Fruit fly (Drosophila melanogaster) whole organism, prepupa: ENCODE results near the gene c-cup.
A peak's percentile ranks its signal among the peaks of the same experiment; 100 is the strongest.

Experiments used
- Blimp-1 ChIP-seq: fragments of 200-800 bp; sonication (Bioruptor generic); optimal IDR thresholded peaks from 3 replicates; lab custom pipeline; 2017; ENCODE audit warnings: missing biosample characterization, missing genetic modification characterization, mild to moderate bottlenecking, moderate library complexity, missing genetic modification reagents
- CG10631 ChIP-seq: fragments of 200-800 bp; sonication (Bioruptor generic); optimal IDR thresholded peaks from 2 replicates; lab custom pipeline; 2016; ENCODE audit warnings: missing biosample characterization, missing genetic modification characterization
- CG11902 ChIP-seq: fragments of 200-800 bp; sonication (Bioruptor generic); optimal IDR thresholded peaks from 3 replicates; lab custom pipeline; 2016; ENCODE audit warnings: missing biosample characterization, missing genetic modification characterization
- CG15336 ChIP-seq: fragments of 200-800 bp; sonication (Bioruptor generic); IDR thresholded peaks from 2 replicates; pipeline ENCODE4 v1.3.6; 2022; ENCODE audit warnings: missing biosample characterization, missing genetic modification characterization
- CG1621 ChIP-seq: fragments of 200-800 bp; sonication (Bioruptor generic); optimal IDR thresholded peaks from 3 replicates; lab custom pipeline; 2018; ENCODE audit warnings: missing biosample characterization, mild to moderate bottlenecking, missing genetic modification characterization
- CG16779 ChIP-seq: fragments of 200-800 bp; sonication (Bioruptor generic); optimal IDR thresholded peaks from 3 replicates; lab custom pipeline; 2017; ENCODE audit warnings: missing biosample characterization, mild to moderate bottlenecking, missing genetic modification characterization
- CG31627 ChIP-seq: fragments of 200-800 bp; sonication (Bioruptor generic); optimal IDR thresholded peaks from 3 replicates; lab custom pipeline; 2016; ENCODE audit warnings: missing biosample characterization, missing genetic modification characterization
- CG3919 ChIP-seq: fragments of 200-800 bp; sonication (Bioruptor generic); optimal IDR thresholded peaks from 3 replicates; lab custom pipeline; 2016; ENCODE audit warnings: missing biosample characterization, missing genetic modification characterization
- CG4318 ChIP-seq: fragments of 200-800 bp; sonication (Bioruptor generic); optimal IDR thresholded peaks from 3 replicates; lab custom pipeline; 2017; ENCODE audit warnings: missing biosample characterization, mild to moderate bottlenecking, missing genetic modification characterization
- CG6276 ChIP-seq: fragments of 200-800 bp; sonication (Bioruptor generic); optimal IDR thresholded peaks from 2 replicates; lab custom pipeline; 2017; ENCODE audit warnings: missing biosample characterization, mild to moderate bottlenecking, missing genetic modification characterization
- CG6792 ChIP-seq: fragments of 200-800 bp; sonication (Bioruptor generic); optimal IDR thresholded peaks from 3 replicates; lab custom pipeline; 2016; ENCODE audit warnings: missing biosample characterization, missing genetic modification characterization
- CG6808 ChIP-seq: fragments of 200-800 bp; sonication (Bioruptor generic); optimal IDR thresholded peaks from 3 replicates; lab custom pipeline; 2017; ENCODE audit warnings: missing biosample characterization, missing genetic modification characterization, mild to moderate bottlenecking, moderate library complexity, missing genetic modification reagents
- CG6854 ChIP-seq: fragments of 200-800 bp; sonication (Bioruptor generic); optimal IDR thresholded peaks from 2 replicates; lab custom pipeline; 2017; ENCODE audit warnings: missing biosample characterization, mild to moderate bottlenecking, missing genetic modification characterization
- CG7368 ChIP-seq: fragments of 200-800 bp; sonication (Bioruptor generic); optimal IDR thresholded peaks from 3 replicates; lab custom pipeline; 2016; ENCODE audit warnings: missing biosample characterization, missing genetic modification characterization
- CG8632 ChIP-seq: fragments of 200-800 bp; sonication (Bioruptor generic); optimal IDR thresholded peaks from 3 replicates; lab custom pipeline; 2016; ENCODE audit warnings: missing biosample characterization, missing genetic modification characterization
- CG9139 ChIP-seq: fragments of 200-800 bp; sonication (Bioruptor generic); optimal IDR thresholded peaks from 3 replicates; lab custom pipeline; 2017; ENCODE audit warnings: missing biosample characterization, mild to moderate bottlenecking, missing genetic modification characterization
- Eip75B ChIP-seq: fragments of 200-800 bp; sonication (Bioruptor generic); optimal IDR thresholded peaks from 3 replicates; lab custom pipeline; 2016; ENCODE audit warnings: missing biosample characterization, missing genetic modification characterization
- Eip93F ChIP-seq: fragments of 200-800 bp; sonication (Bioruptor generic); optimal IDR thresholded peaks from 2 replicates; lab custom pipeline; 2016; ENCODE audit warnings: missing biosample characterization, mild to moderate bottlenecking, missing genetic modification characterization
- Ets21C ChIP-seq: fragments of 200-800 bp; sonication (Bioruptor generic); optimal IDR thresholded peaks from 3 replicates; lab custom pipeline; 2016; ENCODE audit warnings: missing biosample characterization, missing genetic modification characterization
- Ets96B ChIP-seq: fragments of 200-800 bp; optimal IDR thresholded peaks from 2 replicates; lab custom pipeline; 2019; ENCODE audit warnings: missing biosample characterization, mild to moderate bottlenecking, missing genetic modification characterization, moderate library complexity
- Hr38 ChIP-seq: sonication (Bioruptor generic); optimal IDR thresholded peaks from 2 replicates; lab custom pipeline; 2016; ENCODE audit warnings: missing biosample characterization, missing genetic modification characterization
- Lpt ChIP-seq: fragments of 200-800 bp; sonication (Bioruptor generic); optimal IDR thresholded peaks from 3 replicates; lab custom pipeline; 2016; ENCODE audit warnings: missing biosample characterization, missing genetic modification characterization
- OdsH ChIP-seq: fragments of 200-800 bp; sonication (Bioruptor generic); optimal IDR thresholded peaks from 3 replicates; lab custom pipeline; 2016; ENCODE audit warnings: missing biosample characterization, missing genetic modification characterization
- Smox ChIP-seq: fragments of 200-800 bp; sonication (Bioruptor generic); optimal IDR thresholded peaks from 3 replicates; lab custom pipeline; 2016; ENCODE audit warnings: missing biosample characterization, missing genetic modification characterization
- Sox14 ChIP-seq: fragments of 200-800 bp; sonication (Bioruptor generic); optimal IDR thresholded peaks from 3 replicates; lab custom pipeline; 2016; ENCODE audit warnings: missing biosample characterization, missing genetic modification characterization
- Sox15 ChIP-seq: fragments of 200-800 bp; sonication (Bioruptor generic); optimal IDR thresholded peaks from 3 replicates; lab custom pipeline; 2016; ENCODE audit warnings: missing biosample characterization, missing genetic modification characterization
- achi ChIP-seq: fragments of 200-800 bp; sonication (Bioruptor generic); optimal IDR thresholded peaks from 3 replicates; lab custom pipeline; 2016; ENCODE audit warnings: missing biosample characterization, missing genetic modification characterization
- acj6 ChIP-seq: fragments of 200-800 bp; sonication (Bioruptor generic); optimal IDR thresholded peaks from 3 replicates; lab custom pipeline; 2016; ENCODE audit warnings: missing biosample characterization, missing genetic modification characterization
- cyc ChIP-seq: fragments of 200-800 bp; sonication (Bioruptor generic); optimal IDR thresholded peaks from 3 replicates; lab custom pipeline; 2016; ENCODE audit warnings: missing biosample characterization, missing genetic modification characterization
- dac ChIP-seq: fragments of 200-800 bp; sonication (Bioruptor generic); optimal IDR thresholded peaks from 2 replicates; lab custom pipeline; 2017; ENCODE audit warnings: missing biosample characterization, mild to moderate bottlenecking, missing genetic modification characterization
- dsx ChIP-seq: fragments of 200-800 bp; optimal IDR thresholded peaks from 3 replicates; lab custom pipeline; 2019; ENCODE audit warnings: missing biosample characterization, mild to moderate bottlenecking, missing genetic modification characterization, moderate library complexity; ENCODE audit not compliant: poor library complexity, severe bottlenecking
- eg ChIP-seq: fragments of 200-800 bp; sonication (Bioruptor generic); IDR thresholded peaks from 3 replicates; pipeline ENCODE4 v1.3.6; 2022; ENCODE audit warnings: missing biosample characterization, missing genetic modification characterization
- esn ChIP-seq: fragments of 200-800 bp; sonication (Bioruptor generic); optimal IDR thresholded peaks from 2 replicates; lab custom pipeline; 2016; ENCODE audit warnings: missing biosample characterization, mild to moderate bottlenecking, missing genetic modification characterization, moderate library complexity
- fd59A ChIP-seq: fragments of 200-800 bp; sonication (Bioruptor generic); optimal IDR thresholded peaks from 2 replicates; lab custom pipeline; 2017; ENCODE audit warnings: missing biosample characterization, mild to moderate bottlenecking, missing genetic modification characterization, missing genetic modification reagents
- fd85E ChIP-seq: fragments of 200-800 bp; sonication (Bioruptor generic); optimal IDR thresholded peaks from 3 replicates; lab custom pipeline; 2016; ENCODE audit warnings: missing biosample characterization, missing genetic modification characterization
- fkh ChIP-seq: fragments of 200-800 bp; sonication (Bioruptor generic); optimal IDR thresholded peaks from 3 replicates; lab custom pipeline; 2017; ENCODE audit warnings: missing biosample characterization, mild to moderate bottlenecking, missing genetic modification characterization, moderate library complexity
- lz ChIP-seq: fragments of 200-800 bp; sonication (Bioruptor generic); optimal IDR thresholded peaks from 3 replicates; lab custom pipeline; 2016; ENCODE audit warnings: missing biosample characterization, missing genetic modification characterization
- net ChIP-seq: fragments of 200-800 bp; sonication (Bioruptor generic); optimal IDR thresholded peaks from 3 replicates; lab custom pipeline; 2016; ENCODE audit warnings: missing biosample characterization, missing genetic modification characterization
- pdm3 ChIP-seq: fragments of 200-800 bp; sonication (Bioruptor generic); optimal IDR thresholded peaks from 3 replicates; lab custom pipeline; 2016; ENCODE audit warnings: missing biosample characterization, missing genetic modification characterization
- spab ChIP-seq: fragments of 200-800 bp; sonication (Bioruptor generic); optimal IDR thresholded peaks from 2 replicates; lab custom pipeline; 2017; ENCODE audit warnings: missing biosample characterization, mild to moderate bottlenecking, missing genetic modification characterization, missing genetic modification reagents
- svp ChIP-seq: fragments of 200-800 bp; sonication (Bioruptor generic); peaks from one replicate; lab custom pipeline; 2016; ENCODE audit warnings: missing biosample characterization, missing genetic modification characterization
- topi ChIP-seq: fragments of 200-800 bp; sonication (Bioruptor generic); optimal IDR thresholded peaks from 3 replicates; lab custom pipeline; 2016; ENCODE audit warnings: missing biosample characterization, missing genetic modification characterization
- vri ChIP-seq: fragments of 200-800 bp; sonication (Bioruptor generic); optimal IDR thresholded peaks from 3 replicates; lab custom pipeline; 2016; ENCODE audit warnings: missing biosample characterization, mild to moderate bottlenecking, missing genetic modification characterization

Gene c-cup

dm6 chr2L:1832465-1832864 is at the start of gene c-cup:
TSS of gene c-cup (minus strand) at chr2L:1832565.
- TF ChIP-seq CG11902 (GFP tag; lab: Kevin White, UChicago) (no peak), CG6854 (GFP tag; lab: Kevin White, UChicago) (no peak), vri (no peak), CG7368 (GFP tag; lab: Kevin White, UChicago) (no peak), fkh (GFP tag; lab: Kevin White, UChicago) (no peak), CG6808 (GFP tag; lab: Kevin White, UChicago) (no peak)

dm6 chr2L:1881380-1881779 is 49.0 kb upstream of the c-cup start, which contains the start of gene CG31663:
TSS of gene CG31663 (minus strand) at chr2L:1881480.
- TF ChIP-seq Blimp-1 (GFP tag; lab: Kevin White, UChicago) (no peak), CG31627 (GFP tag; lab: Kevin White, UChicago) (no peak), Hr38 (no peak), CG6792 (GFP tag; lab: Kevin White, UChicago) (no peak), achi (no peak), CG15336 (GFP tag; lab: Robert Waterston, UW) (no peak)

- TF ChIP-seq CG31627 (GFP tag; lab: Kevin White, UChicago): no peak
- TF ChIP-seq acj6 (GFP tag; lab: Kevin White, UChicago): no peak
- TF ChIP-seq svp: peak; percentile 20
Observed at dm6 chr2L:1873609-1874096, 41.3 kb upstream of the c-cup start.

- TF ChIP-seq Eip75B: no peak
- no peak for TF ChIP-seq Ets21C (GFP tag; lab: Kevin White, UChicago)
- TF ChIP-seq CG8632 (GFP tag; lab: Kevin White, UChicago): no peak
- TF ChIP-seq esn (GFP tag; lab: Kevin White, UChicago): no peak
- no peak for TF ChIP-seq eg (GFP tag; lab: Robert Waterston, UW)
- no peak for TF ChIP-seq Sox14 (GFP tag; lab: Kevin White, UChicago)
- no peak for TF ChIP-seq CG6792 (GFP tag; lab: Kevin White, UChicago)
- no peak for TF ChIP-seq CG3919 (GFP tag; lab: Kevin White, UChicago)
- no peak for TF ChIP-seq Smox (GFP tag; lab: Kevin White, UChicago)
- no peak for TF ChIP-seq fd85E
- no peak for TF ChIP-seq CG4318 (GFP tag; lab: Kevin White, UChicago)
- TF ChIP-seq CG31627 (GFP tag; lab: Kevin White, UChicago): no peak
- no peak for TF ChIP-seq CG6276 (GFP tag; lab: Kevin White, UChicago)
- no peak for TF ChIP-seq dsx
- no peak for TF ChIP-seq dac (GFP tag; lab: Kevin White, UChicago)
- no peak for TF ChIP-seq Sox15 (GFP tag; lab: Kevin White, UChicago)
- no peak for TF ChIP-seq Hr38
- no peak for TF ChIP-seq net (GFP tag; lab: Kevin White, UChicago)
- no peak for TF ChIP-seq CG10631
Observed at dm6 chr2L:1869503-1869902, 37.1 kb upstream of the c-cup start, which contains the start of gene CG7295. TSS of gene CG7295 (plus strand) at chr2L:1869803.

- TF ChIP-seq OdsH (GFP tag; lab: Kevin White, UChicago) (peak; percentile 36), Ets96B (tag; lab: Kevin White, UChicago) (peak; percentile 17), CG31627 (GFP tag; lab: Kevin White, UChicago) (peak; percentile 9), CG10631 (peak; percentile 28), pdm3 (GFP tag; lab: Kevin White, UChicago) (no peak), vri (no peak), CG9139 (no peak), esn (GFP tag; lab: Kevin White, UChicago) (no peak), CG8632 (GFP tag; lab: Kevin White, UChicago) (no peak), CG16779 (tag; lab: Kevin White, UChicago) (no peak), spab (GFP tag; lab: Kevin White, UChicago) (no peak), CG7368 (GFP tag; lab: Kevin White, UChicago) (no peak), lz (GFP tag; lab: Kevin White, UChicago) (peak; percentile 2), acj6 (GFP tag; lab: Kevin White, UChicago) (peak; percentile 17), Hr38 (no peak), Eip93F (GFP tag; lab: Kevin White, UChicago) (no peak), Lpt (GFP tag; lab: Kevin White, UChicago) (no peak), cyc (GFP tag; lab: Kevin White, UChicago) (no peak), topi (GFP tag; lab: Kevin White, UChicago) (no peak), fd59A (GFP tag; lab: Kevin White, UChicago) (no peak), dac (GFP tag; lab: Kevin White, UChicago) (no peak), CG1621 (tag; lab: Kevin White, UChicago) (no peak), dsx (peak; percentile 7), CG6854 (GFP tag; lab: Kevin White, UChicago) (no peak), eg (GFP tag; lab: Robert Waterston, UW) (no peak)
Observed at dm6 chr2L:1861994-1862393, 29.6 kb upstream of the c-cup start.
